Fruit fly (Drosophila melanogaster) whole organism, embryonic: ENCODE results near the gene CG17010.

ENCODE experiments used
- CG10209 ChIP-seq: fragments of 200-800 bp; sonication (Bioruptor generic); optimal IDR thresholded peaks from 3 replicates; lab custom pipeline; 2017; ENCODE audit warnings: missing biosample characterization, mild to moderate bottlenecking, missing genetic modification characterization, missing genetic modification reagents
- CG10267 ChIP-seq: fragments of 200-800 bp; sonication (Bioruptor generic); optimal IDR thresholded peaks from 2 replicates; lab custom pipeline; 2018; ENCODE audit warnings: missing biosample characterization, mild to moderate bottlenecking, missing genetic modification characterization, moderate library complexity
- CG11398 ChIP-seq: fragments of 200-800 bp; sonication (Bioruptor generic); optimal IDR thresholded peaks from 2 replicates; lab custom pipeline; 2016; ENCODE audit warnings: missing biosample characterization, missing genetic modification characterization
- CG12104 ChIP-seq: fragments of 200-800 bp; sonication (Bioruptor generic); optimal IDR thresholded peaks from 3 replicates; lab custom pipeline; 2016; ENCODE audit warnings: missing biosample characterization, missing genetic modification characterization
- CG12299 ChIP-seq: fragments of 200-800 bp; sonication (Bioruptor generic); optimal IDR thresholded peaks from 2 replicates; lab custom pipeline; 2018; ENCODE audit warnings: missing biosample characterization, mild to moderate bottlenecking, missing genetic modification characterization
- CG13424 ChIP-seq: fragments of 200-800 bp; sonication (Bioruptor generic); optimal IDR thresholded peaks from 2 replicates; lab custom pipeline; 2019; ENCODE audit warnings: missing biosample characterization, mild to moderate bottlenecking, missing genetic modification characterization, moderate library complexity
- CG13624 ChIP-seq: fragments of 200-800 bp; sonication (Bioruptor generic); optimal IDR thresholded peaks from 2 replicates; lab custom pipeline; 2016; ENCODE audit warnings: missing biosample characterization, missing genetic modification characterization
- CG14860 ChIP-seq: fragments of 200-800 bp; sonication (Bioruptor generic); IDR thresholded peaks from 3 replicates; pipeline ENCODE4 v1.3.6; 2022; ENCODE audit warnings: missing biosample characterization, missing genetic modification characterization; ENCODE audit not compliant: partially characterized antibody
- CG14965 ChIP-seq: fragments of 200-800 bp; sonication (Bioruptor generic); optimal IDR thresholded peaks from 2 replicates; lab custom pipeline; 2016; ENCODE audit warnings: missing biosample characterization, missing genetic modification characterization, borderline replicate concordance
- CG15011 ChIP-seq: fragments of 200-800 bp; sonication (Bioruptor generic); optimal IDR thresholded peaks from 3 replicates; lab custom pipeline; 2018; ENCODE audit warnings: missing biosample characterization, mild to moderate bottlenecking, missing genetic modification characterization
- CG15514 ChIP-seq: fragments of 200-800 bp; sonication (Bioruptor generic); optimal IDR thresholded peaks from 3 replicates; lab custom pipeline; 2017; ENCODE audit warnings: missing biosample characterization, missing genetic modification characterization, mild to moderate bottlenecking, moderate library complexity, missing genetic modification reagents
- CG18011 ChIP-seq: fragments of 200-800 bp; sonication (Bioruptor generic); optimal IDR thresholded peaks from 2 replicates; lab custom pipeline; 2017; ENCODE audit warnings: missing biosample characterization, missing genetic modification characterization, mild to moderate bottlenecking, moderate library complexity, missing genotype
- CG18764 ChIP-seq: fragments of 200-800 bp; sonication (Bioruptor generic); optimal IDR thresholded peaks from 3 replicates; lab custom pipeline; 2016; ENCODE audit warnings: missing biosample characterization, missing genetic modification characterization
- CG2129 ChIP-seq: fragments of 200-800 bp; sonication (Bioruptor generic); IDR thresholded peaks from 2 replicates; pipeline ENCODE4 v1.3.6; 2022; ENCODE audit warnings: missing biosample characterization, missing genetic modification characterization; ENCODE audit not compliant: partially characterized antibody
- CG32767 ChIP-seq: fragments of 200-800 bp; sonication (Bioruptor generic); IDR thresholded peaks from 2 replicates; pipeline ENCODE4 v1.3.6; 2022; ENCODE audit warnings: missing biosample characterization, missing genetic modification characterization
- CG34422 ChIP-seq: fragments of 200-800 bp; sonication (Bioruptor generic); IDR thresholded peaks from 3 replicates; pipeline ENCODE4 v1.3.6; 2022; ENCODE audit warnings: missing biosample characterization, missing genetic modification characterization
- CG3847 ChIP-seq: fragments of 200-800 bp; sonication (Bioruptor generic); IDR thresholded peaks from 2 replicates; pipeline ENCODE4 v1.3.6; 2022; ENCODE audit warnings: missing biosample characterization, missing genetic modification characterization
- CG8944 ChIP-seq: fragments of 200-800 bp; sonication (Bioruptor generic); optimal IDR thresholded peaks from 3 replicates; lab custom pipeline; 2016; ENCODE audit warnings: missing biosample characterization, missing genetic modification characterization
- CkIIα-i1 ChIP-seq: fragments of 200-800 bp; sonication (Bioruptor generic); IDR thresholded peaks from 2 replicates; pipeline ENCODE4 v1.3.6; 2022; ENCODE audit warnings: missing biosample characterization, missing genetic modification characterization
- D19A ChIP-seq: fragments of 200-800 bp; optimal IDR thresholded peaks from 3 replicates; lab custom pipeline; 2019; ENCODE audit warnings: missing biosample characterization, mild to moderate bottlenecking, missing genetic modification characterization, moderate library complexity
- D19B ChIP-seq: fragments of 200-800 bp; sonication (Bioruptor generic); optimal IDR thresholded peaks from 2 replicates; lab custom pipeline; 2017; ENCODE audit warnings: missing biosample characterization, mild to moderate bottlenecking, missing genetic modification characterization
- Deaf1 ChIP-seq: fragments of 200-800 bp; optimal IDR thresholded peaks from 3 replicates; lab custom pipeline; 2019; ENCODE audit warnings: missing biosample characterization, mild to moderate bottlenecking, missing genetic modification characterization, moderate library complexity
- E2f2 ChIP-seq: fragments of 200-800 bp; sonication (Bioruptor generic); IDR thresholded peaks from 2 replicates; pipeline ENCODE4 v1.3.6; 2022; ENCODE audit warnings: missing biosample characterization, missing genetic modification characterization
- Hand ChIP-seq: fragments of 200-800 bp; sonication (Bioruptor generic); optimal IDR thresholded peaks from 2 replicates; lab custom pipeline; 2017; ENCODE audit warnings: mild to moderate bottlenecking, missing biosample characterization, missing genetic modification reagents, missing genetic modification characterization
- Hr39 ChIP-seq: fragments of >200 bp; optimal IDR thresholded peaks from 2 replicates; lab custom pipeline; 2017
- Mes4 ChIP-seq: fragments of 200-800 bp; sonication (Bioruptor generic); optimal IDR thresholded peaks from 2 replicates; lab custom pipeline; 2016; ENCODE audit warnings: missing biosample characterization, missing genetic modification characterization
- NFAT ChIP-seq: fragments of 200-800 bp; sonication (Bioruptor generic); IDR thresholded peaks from 2 replicates; pipeline ENCODE4 v1.3.6; 2022; ENCODE audit warnings: missing biosample characterization, missing genetic modification characterization
- Nf-YA ChIP-seq: fragments of 200-800 bp; sonication (Bioruptor generic); IDR thresholded peaks from 2 replicates; pipeline ENCODE4 v1.3.6; 2022; ENCODE audit warnings: missing biosample characterization, missing genetic modification characterization
- Oli ChIP-seq: fragments of 200-800 bp; sonication (Bioruptor generic); optimal IDR thresholded peaks from 2 replicates; lab custom pipeline; 2018; ENCODE audit warnings: missing biosample characterization, mild to moderate bottlenecking, missing genetic modification characterization, moderate library complexity
- amos ChIP-seq: fragments of 200-800 bp; sonication (Bioruptor generic); IDR thresholded peaks from 2 replicates; pipeline ENCODE4 v1.3.6; 2022; ENCODE audit warnings: missing biosample characterization, missing genetic modification characterization; ENCODE audit not compliant: partially characterized antibody
- ap ChIP-seq: fragments of 200-800 bp; sonication (Bioruptor generic); IDR thresholded peaks from 2 replicates; pipeline ENCODE4 v1.3.6; 2022; ENCODE audit warnings: missing biosample characterization, missing genetic modification characterization
- corto ChIP-seq: fragments of 200-800 bp; sonication (Bioruptor generic); optimal IDR thresholded peaks from 2 replicates; lab custom pipeline; 2016; ENCODE audit warnings: missing biosample characterization, mild to moderate bottlenecking, missing genetic modification characterization, moderate library complexity
- croc ChIP-seq: fragments of 200-800 bp; sonication (Bioruptor generic); conservative IDR thresholded peaks from 3 replicates; pipeline ENCODE4 v1.3.6; 2022; ENCODE audit warnings: missing biosample characterization, missing genetic modification characterization
- da ChIP-seq: fragments of 200-800 bp; sonication (Bioruptor generic); optimal IDR thresholded peaks from 2 replicates; lab custom pipeline; 2016; ENCODE audit warnings: missing biosample characterization, missing genetic modification characterization
- dm ChIP-seq: fragments of 200-800 bp; sonication (Bioruptor generic); optimal IDR thresholded peaks from 3 replicates; lab custom pipeline; 2016; ENCODE audit warnings: missing biosample characterization, missing genetic modification characterization
- dmrt11E ChIP-seq: fragments of 200-800 bp; sonication (Bioruptor generic); optimal IDR thresholded peaks from 3 replicates; lab custom pipeline; 2018; ENCODE audit warnings: missing biosample characterization, mild to moderate bottlenecking, missing genetic modification characterization, moderate library complexity
- esg ChIP-seq: fragments of 200-800 bp; sonication (Bioruptor generic); conservative IDR thresholded peaks from 2 replicates; pipeline ENCODE4 v1.3.6; 2022; ENCODE audit warnings: missing biosample characterization, missing genetic modification characterization
- ewg ChIP-seq: fragments of 200-800 bp; sonication (Bioruptor generic); optimal IDR thresholded peaks from 3 replicates; lab custom pipeline; 2017; ENCODE audit warnings: mild to moderate bottlenecking, missing biosample characterization, missing genetic modification reagents, missing genetic modification characterization
- fd102C ChIP-seq: fragments of 200-800 bp; sonication (Bioruptor generic); optimal IDR thresholded peaks from 2 replicates; lab custom pipeline; 2018; ENCODE audit warnings: missing biosample characterization, mild to moderate bottlenecking, missing genetic modification characterization, moderate library complexity
- fd64A ChIP-seq: fragments of 200-800 bp; sonication (Bioruptor generic); optimal IDR thresholded peaks from 3 replicates; lab custom pipeline; 2018; ENCODE audit warnings: missing biosample characterization, mild to moderate bottlenecking, missing genetic modification characterization
- gem ChIP-seq: fragments of 200-800 bp; sonication (Bioruptor generic); optimal IDR thresholded peaks from 2 replicates; lab custom pipeline; 2019; ENCODE audit warnings: missing biosample characterization, mild to moderate bottlenecking, missing genetic modification characterization, moderate library complexity
- gsb-n ChIP-seq: fragments of 200-800 bp; sonication (Bioruptor generic); optimal IDR thresholded peaks from 3 replicates; lab custom pipeline; 2018; ENCODE audit warnings: missing biosample characterization, mild to moderate bottlenecking, missing genetic modification characterization
- insv ChIP-seq, 2 experiments: fragments of 200-800 bp; sonication (Bioruptor generic); optimal IDR thresholded peaks; 3 replicates each; lab custom pipeline; 2016 to 2018; ENCODE audit warnings: missing biosample characterization in 2 of 2, missing genetic modification characterization in 2 of 2
- inv ChIP-seq: fragments of 200-800 bp; sonication (Bioruptor generic); IDR thresholded peaks from 2 replicates; pipeline ENCODE4 v1.3.6; 2022; ENCODE audit warnings: missing biosample characterization, missing genetic modification characterization; ENCODE audit not compliant: partially characterized antibody
- knrl ChIP-seq: fragments of 200-800 bp; sonication (Bioruptor generic); IDR thresholded peaks from 3 replicates; pipeline ENCODE4 v1.3.6; 2022; ENCODE audit warnings: missing biosample characterization, missing genetic modification characterization; ENCODE audit not compliant: partially characterized antibody
- lab ChIP-seq: fragments of 200-800 bp; sonication (Bioruptor generic); optimal IDR thresholded peaks from 3 replicates; lab custom pipeline; 2017; ENCODE audit warnings: missing biosample characterization, missing genetic modification characterization, mild to moderate bottlenecking, moderate library complexity, missing genetic modification reagents
- ro ChIP-seq: fragments of 200-800 bp; sonication (Bioruptor generic); IDR thresholded peaks from 2 replicates; pipeline ENCODE4 v1.3.6; 2022; ENCODE audit warnings: missing biosample characterization, missing genetic modification characterization
- slp2 ChIP-seq: fragments of 200-800 bp; sonication (Bioruptor generic); optimal IDR thresholded peaks from 2 replicates; lab custom pipeline; 2016; ENCODE audit warnings: missing biosample characterization, missing genetic modification characterization
- stwl ChIP-seq: fragments of 200-800 bp; sonication (Bioruptor generic); optimal IDR thresholded peaks from 3 replicates; lab custom pipeline; 2018; ENCODE audit warnings: missing biosample characterization, mild to moderate bottlenecking, missing genetic modification characterization, moderate library complexity
- tio ChIP-seq: fragments of 200-800 bp; sonication (Bioruptor generic); optimal IDR thresholded peaks from 2 replicates; lab custom pipeline; 2017; ENCODE audit warnings: missing biosample characterization, missing genetic modification characterization, inconsistent platforms
- tup ChIP-seq: fragments of 200-800 bp; sonication (Bioruptor generic); optimal IDR thresholded peaks from 2 replicates; lab custom pipeline; 2016; ENCODE audit warnings: missing biosample characterization, mild to moderate bottlenecking, missing genetic modification characterization, moderate library complexity

CG17010 gene

dm6 chr2L:12372436-12372835, 16.2 kb downstream of the CG17010 start (continued):
- no peak for TF ChIP-seq CG32767 (GFP tag; lab: Robert Waterston, UW)
- TF ChIP-seq ro (GFP tag; lab: Robert Waterston, UW): no peak
- TF ChIP-seq Nf-YA: no peak
- TF ChIP-seq amos (GFP tag; lab: Robert Waterston, UW): no peak
- TF ChIP-seq stwl (tag; lab: Kevin White, UChicago): no peak
- no peak for TF ChIP-seq CG8944 (GFP tag; lab: Kevin White, UChicago)
- TF ChIP-seq gsb-n (tag; lab: Kevin White, UChicago): peak; percentile 3
- TF ChIP-seq croc (GFP tag; lab: Robert Waterston, UW): no peak
- peak; percentile 7 for TF ChIP-seq CG18011 (GFP tag; lab: Kevin White, UChicago)
- TF ChIP-seq CG14860 (GFP tag; lab: Robert Waterston, UW): no peak
- no peak for TF ChIP-seq CG34422 (GFP tag; lab: Robert Waterston, UW)
- no peak for TF ChIP-seq ap (GFP tag; lab: Robert Waterston, UW)
- TF ChIP-seq slp2: no peak
- TF ChIP-seq CG13624 (GFP tag; lab: Kevin White, UChicago): no peak
- peak; percentile 37 for TF ChIP-seq gem (tag; lab: Kevin White, UChicago)
- no peak for TF ChIP-seq CG10267 (tag; lab: Kevin White, UChicago)
- TF ChIP-seq fd102C: no peak
- peak; percentile 1 for TF ChIP-seq CG11398
- TF ChIP-seq ewg (GFP tag; lab: Kevin White, UChicago): no peak
- peak; percentile 15 for TF ChIP-seq tio (GFP tag; lab: Kevin White, UChicago)
- no peak for TF ChIP-seq D19A (tag; lab: Kevin White, UChicago)
- TF ChIP-seq CG13424 (tag; lab: Kevin White, UChicago): no peak
- TF ChIP-seq D19B: no peak
- peak; percentile 46 for TF ChIP-seq CG15011
- no peak for TF ChIP-seq corto (GFP tag; lab: Kevin White, UChicago)
- TF ChIP-seq CkIIα-i1 (GFP tag; lab: Robert Waterston, UW): no peak
- TF ChIP-seq CG3847 (GFP tag; lab: Robert Waterston, UW): no peak
- TF ChIP-seq Deaf1 (tag; lab: Kevin White, UChicago): no peak
- TF ChIP-seq inv (GFP tag; lab: Robert Waterston, UW): no peak
- TF ChIP-seq Hr39 (lab: Kevin White, UChicago): no peak
- TF ChIP-seq Oli: no peak
- TF ChIP-seq da (GFP tag; lab: Kevin White, UChicago): no peak
- peak; percentile 22 for TF ChIP-seq tup
- peak; percentile 40 for TF ChIP-seq CG18764
- peak; percentile 46 for TF ChIP-seq CG15514
- TF ChIP-seq E2f2 (GFP tag; lab: Robert Waterston, UW): peak; percentile 14; the same call in 1 of the 2 replicates
- peak; percentile 51 for TF ChIP-seq CG10209
- TF ChIP-seq knrl (GFP tag; lab: Robert Waterston, UW): no peak
- no peak for TF ChIP-seq Mes4 (GFP tag; lab: Kevin White, UChicago)
- TF ChIP-seq CG2129 (GFP tag; lab: Robert Waterston, UW): no peak
- TF ChIP-seq esg (GFP tag; lab: Robert Waterston, UW): no peak
- TF ChIP-seq CG12104: peak; percentile 23
- TF ChIP-seq CG12299 (tag; lab: Kevin White, UChicago): peak; percentile 28
- peak; percentile 25 for TF ChIP-seq fd64A (GFP tag; lab: Kevin White, UChicago)
- TF ChIP-seq CG14965 (GFP tag; lab: Kevin White, UChicago): no peak
- TF ChIP-seq lab (GFP tag; lab: Kevin White, UChicago): peak; percentile 83
- no peak for TF ChIP-seq dm (GFP tag; lab: Kevin White, UChicago)
- no peak for TF ChIP-seq NFAT (GFP tag; lab: Robert Waterston, UW)
- TF ChIP-seq insv (GFP tag; optimal IDR thresholded peaks at IDR 0.05; lab: Kevin White, UChicago): peak in 1 of 2 experiments; percentile 7
- TF ChIP-seq Hand (GFP tag; lab: Kevin White, UChicago): no peak
- no peak for TF ChIP-seq dmrt11E (tag; lab: Kevin White, UChicago)
